Worm (Caenorhabditis elegans) whole organism, L2 larva: Measurements from ENCODE around the gene bus-18.

Experiments used
- ama-1 ChIP-seq: fragments of 150-350 bp; optimal IDR thresholded peaks from 2 replicates; lab custom pipeline; 2018; ENCODE audit warnings: inconsistent platforms
- egl-27 ChIP-seq: sonication (generic microtip); optimal IDR thresholded peaks from 3 replicates; lab custom pipeline; 2017; ENCODE audit warnings: missing biosample characterization, missing genetic modification reagents, missing genetic modification characterization
- lsy-2 ChIP-seq, 2 experiments: fragments of 150-350 bp in 1 of 2; sonication (generic microtip) in 1 of 2; optimal IDR thresholded peaks; 2 replicates each; lab custom pipeline; 2014 to 2017; ENCODE audit warnings: missing biosample characterization in 2 of 2, missing genetic modification characterization in 2 of 2
- nhr-10 ChIP-seq: sonication (generic microtip); optimal IDR thresholded peaks from 2 replicates; lab custom pipeline; 2017; ENCODE audit warnings: missing biosample characterization, missing genetic modification characterization
- nhr-11 ChIP-seq: fragments of 150-350 bp; optimal IDR thresholded peaks from 2 replicates; lab custom pipeline; 2014; ENCODE audit warnings: missing biosample characterization, missing genetic modification characterization
- zag-1 ChIP-seq: fragments of 150-350 bp; optimal IDR thresholded peaks from 2 replicates; lab custom pipeline; 2014; ENCODE audit warnings: missing biosample characterization, missing genetic modification characterization
- ztf-4 ChIP-seq: fragments of 150-350 bp; optimal IDR thresholded peaks from 2 replicates; lab custom pipeline; 2014; ENCODE audit warnings: missing biosample characterization, missing genetic modification characterization

ce11 chrV:11725971-11726370 is 47.5 kb upstream of the bus-18 start, which contains the start of gene daf-11:
- TF ChIP-seq nhr-10 (tag; lab: Kevin White, UChicago) (no peak), nhr-11 (no peak), lsy-2 (tag; optimal IDR thresholded peaks at IDR 0.05; lab: Kevin White, UChicago) (no peak), ztf-4 (no peak), zag-1 (tag; lab: Kevin White, UChicago) (no peak), egl-27 (tag; lab: Kevin White, UChicago) (no peak), ama-1 (lab: Kevin White, UChicago) (no peak)
